Worm (Caenorhabditis elegans) whole organism, mixed stage, embryonic: ENCODE measurements around the gene ifa-3.

Experiments used
- ceh-43 ChIP-seq: fragments of 200-800 bp; sonication (Bioruptor generic); optimal IDR thresholded peaks from 2 replicates; lab custom pipeline; 2018; ENCODE audit warnings: mild to moderate bottlenecking, missing genetic modification characterization, moderate library complexity, missing compliant biosample characterization
- elt-1 ChIP-seq: sonication (generic microtip); optimal IDR thresholded peaks from 2 replicates; lab custom pipeline; 2017; ENCODE audit warnings: missing genetic modification characterization, mild to moderate bottlenecking, missing compliant biosample characterization, antibody characterized with exemption, moderate library complexity, borderline replicate concordance; ENCODE audit not compliant: insufficient read depth
- lin-13 ChIP-seq: fragments of 150-350 bp; optimal IDR thresholded peaks from 2 replicates; lab custom pipeline; 2014; ENCODE audit warnings: missing biosample characterization, missing genetic modification characterization
- lin-32 ChIP-seq: fragments of 200-800 bp; sonication (Bioruptor generic); optimal IDR thresholded peaks from 2 replicates; lab custom pipeline; 2018; ENCODE audit warnings: mild to moderate bottlenecking, missing genetic modification characterization, missing compliant biosample characterization
- mab-5 ChIP-seq: fragments of 150-350 bp; optimal IDR thresholded peaks from 2 replicates; lab custom pipeline; 2014; ENCODE audit warnings: missing biosample characterization, missing genetic modification characterization
- nhr-237 ChIP-seq: fragments of 150-350 bp; optimal IDR thresholded peaks from 2 replicates; lab custom pipeline; 2014; ENCODE audit warnings: missing biosample characterization, missing genetic modification characterization
- nhr-28 ChIP-seq: fragments of 150-350 bp; optimal IDR thresholded peaks from 2 replicates; lab custom pipeline; 2014; ENCODE audit warnings: missing biosample characterization, missing genetic modification characterization
- sem-2 ChIP-seq: fragments of 200-800 bp; sonication (Bioruptor generic); optimal IDR thresholded peaks from 2 replicates; lab custom pipeline; 2018; ENCODE audit warnings: mild to moderate bottlenecking, missing genetic modification characterization, missing compliant biosample characterization
- unc-120 ChIP-seq: sonication (generic microtip); optimal IDR thresholded peaks from 2 replicates; lab custom pipeline; 2017; ENCODE audit warnings: missing genetic modification characterization, missing compliant biosample characterization; ENCODE audit not compliant: poor library complexity, severe bottlenecking
- unc-39 ChIP-seq: fragments of 150-350 bp; optimal IDR thresholded peaks from 2 replicates; lab custom pipeline; 2014; ENCODE audit warnings: missing biosample characterization, missing genetic modification characterization

ce11 chrX:16298173-16298572 lies 28.3 kb upstream of the ifa-3 start:
- TF ChIP-seq unc-120 (tag; lab: Kevin White, UChicago) (peak; percentile 7), elt-1 (tag; lab: Kevin White, UChicago) (no peak), unc-39 (tag; lab: Kevin White, UChicago) (no peak), mab-5 (tag; lab: Kevin White, UChicago) (no peak), lin-32 (no peak), nhr-237 (no peak), ceh-43 (GFP tag; lab: Kevin White, UChicago) (no peak), nhr-28 (no peak), sem-2 (no peak), lin-13 (tag; lab: Kevin White, UChicago) (no peak)
